Fruit fly (Drosophila melanogaster) whole organism, wandering third instar larva: Measurements from ENCODE around the gene vari.

ENCODE experiments used
- Abd-B ChIP-seq: fragments of >200 bp; optimal IDR thresholded peaks from 2 replicates; lab custom pipeline; 2017; ENCODE audit warnings: missing biosample characterization, missing genetic modification characterization
- CG32264 ChIP-seq: fragments of 200-800 bp; sonication (Bioruptor generic); optimal IDR thresholded peaks from 2 replicates; lab custom pipeline; 2016; ENCODE audit warnings: missing biosample characterization, missing genetic modification characterization
- Dif ChIP-seq: fragments of 200-275, 200-300 bp; sonication (Bioruptor generic); optimal IDR thresholded peaks from 2 replicates; lab custom pipeline; 2018; ENCODE audit warnings: missing biosample characterization, missing genetic modification characterization; ENCODE audit not compliant: partially characterized antibody
- Hnf4 ChIP-seq: fragments of 200-800 bp; sonication (Bioruptor generic); optimal IDR thresholded peaks from 2 replicates; lab custom pipeline; 2016; ENCODE audit warnings: missing biosample characterization, mild to moderate bottlenecking, missing genetic modification characterization
- Hr78 ChIP-seq: fragments of >200 bp; optimal IDR thresholded peaks from 2 replicates; lab custom pipeline; 2017; ENCODE audit warnings: missing biosample characterization, missing genetic modification characterization
- N ChIP-seq: fragments of >200 bp; optimal IDR thresholded peaks from 2 replicates; lab custom pipeline; 2018; ENCODE audit warnings: missing biosample characterization, missing external identifiers, missing genetic modification characterization
- OdsH ChIP-seq: fragments of 200-800 bp; sonication (Bioruptor generic); optimal IDR thresholded peaks from 2 replicates; lab custom pipeline; 2016; ENCODE audit warnings: missing biosample characterization, mild to moderate bottlenecking, missing genetic modification characterization
- h ChIP-seq: fragments of 200-800 bp; sonication (Bioruptor generic); optimal IDR thresholded peaks from 3 replicates; lab custom pipeline; 2016; ENCODE audit warnings: missing biosample characterization, mild to moderate bottlenecking, missing genetic modification characterization
- lola ChIP-seq: fragments of >200 bp; optimal IDR thresholded peaks from 2 replicates; lab custom pipeline; 2017; ENCODE audit warnings: missing biosample characterization, missing genetic modification characterization
- sv ChIP-seq: fragments of 200-800 bp; sonication (Bioruptor generic); optimal IDR thresholded peaks from 3 replicates; lab custom pipeline; 2016; ENCODE audit warnings: missing biosample characterization, missing genetic modification characterization

DNA sequence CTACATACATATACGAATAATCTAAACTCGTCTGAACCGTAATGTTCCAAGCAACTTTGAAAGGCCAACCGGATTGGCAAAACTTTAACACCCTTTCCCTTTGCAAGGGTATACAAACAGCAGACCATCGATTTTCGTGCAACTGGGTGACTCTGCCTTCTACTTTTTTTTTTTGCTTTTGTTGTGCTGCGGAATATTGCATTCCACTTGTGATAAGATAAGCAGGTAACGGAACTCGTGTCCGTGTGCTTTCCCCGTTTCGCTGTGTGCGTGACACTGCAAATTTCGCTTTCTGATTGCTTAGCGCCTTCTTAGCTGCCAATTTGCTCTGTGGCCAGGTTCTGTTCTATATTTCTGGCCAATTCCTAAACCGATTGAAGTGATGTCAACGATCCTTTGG lies 35.9 kb downstream of the vari start:
- TF ChIP-seq OdsH (no peak), lola (GFP tag; lab: Kevin White, UChicago) (no peak), h (peak; percentile 16), CG32264 (GFP tag; lab: Kevin White, UChicago) (no peak), Abd-B (GFP tag; lab: Kevin White, UChicago) (no peak), sv (GFP tag; lab: Kevin White, UChicago) (no peak), N (no peak), Dif (no peak), Hr78 (GFP tag; lab: Kevin White, UChicago) (no peak), Hnf4 (GFP tag; lab: Kevin White, UChicago) (no peak)
